Fruit fly (Drosophila melanogaster) S2 (cell line): ENCODE measurements around the gene CG31730.
"Not testable (repeated sequence)": the region's sequence is repeated elsewhere in the genome, so short reads cannot be mapped to it uniquely, and the experiment has no call there.

ENCODE experiments used
- CG8478 ChIP-seq: fragments of >200 bp; optimal IDR thresholded peaks from 2 replicates; lab custom pipeline; 2018
- CTCF ChIP-seq, 2 experiments: fragments of >200 bp; optimal IDR thresholded peaks; 2 replicates each; lab custom pipeline; 2018

DNA sequence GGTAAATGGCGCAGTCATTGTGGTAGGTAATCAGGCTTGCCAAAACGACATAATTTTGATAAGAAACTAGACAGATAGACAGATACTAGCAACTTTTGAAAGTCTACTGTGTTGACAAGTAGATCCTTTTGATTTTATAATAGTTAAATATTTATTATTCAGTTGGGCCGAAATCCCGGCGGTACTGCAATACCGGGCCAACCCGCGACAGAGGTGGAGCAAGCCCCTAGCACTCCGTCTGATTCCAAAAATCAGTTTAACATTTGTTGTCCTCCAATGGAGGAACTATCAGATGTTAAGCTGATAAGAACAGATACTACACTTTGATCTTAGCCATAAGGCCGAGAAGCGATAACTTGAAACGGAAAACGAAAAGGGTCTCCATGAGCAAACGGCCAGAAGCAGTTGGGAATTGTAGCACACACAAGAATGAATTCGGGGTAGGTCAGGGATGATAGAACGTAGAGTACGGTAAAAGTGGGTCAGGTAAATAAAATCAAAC, 47.7 kb downstream of the CG31730 start, which contains the start of gene CG15482:
- not testable (repeated sequence) for TF ChIP-seq CTCF (optimal IDR thresholded peaks at IDR 0.05; lab: Kevin White, UChicago); CG8478 (lab: Kevin White, UChicago)
